Worm (Caenorhabditis elegans): ENCODE data around the gene timp-1.

ce11 chrV:8211993-8212392, 5.0 kb downstream of the timp-1 start:
- TF ChIP-seq dao-5 (tag; optimal IDR thresholded peaks at IDR 0.05) = no peak
- TF ChIP-seq him-1 (tag; optimal IDR thresholded peaks at IDR 0.05) = no peak
